Worm (Caenorhabditis elegans) whole organism, L1 larva: ENCODE measurements around the gene K12H6.4.
A peak's percentile ranks its signal among the peaks of the same experiment; 100 is the strongest.
"Not testable (repeated sequence)": the region's sequence is repeated elsewhere in the genome, so short reads cannot be mapped to it uniquely, and the experiment has no call there.

ENCODE experiments used
- C16A3.4 ChIP-seq: fragments of 150-350 bp; optimal IDR thresholded peaks from 2 replicates; lab custom pipeline; 2014; ENCODE audit warnings: missing biosample characterization, missing genetic modification characterization
- C34B4.2 ChIP-seq: sonication (generic microtip); optimal IDR thresholded peaks from 2 replicates; lab custom pipeline; 2017; ENCODE audit warnings: mild to moderate bottlenecking, missing genetic modification characterization, missing compliant biosample characterization
- Y116A8C.19 ChIP-seq: sonication (generic microtip); optimal IDR thresholded peaks from 2 replicates; lab custom pipeline; 2016; ENCODE audit warnings: missing compliant biosample characterization, missing genetic modification characterization, borderline replicate concordance
- ama-1 ChIP-seq: fragments of 150-350 bp; optimal IDR thresholded peaks from 2 replicates; lab custom pipeline; 2014
- blmp-1 ChIP-seq: fragments of 150-350 bp; optimal IDR thresholded peaks from 2 replicates; lab custom pipeline; 2014; ENCODE audit warnings: missing biosample characterization, missing genetic modification characterization
- ceh-63 ChIP-seq: fragments of 200-800 bp; sonication (Bioruptor generic); optimal IDR thresholded peaks from 2 replicates; lab custom pipeline; 2018; ENCODE audit warnings: mild to moderate bottlenecking, missing genetic modification characterization, missing compliant biosample characterization
- ceh-8 ChIP-seq: fragments of 200-800 bp; sonication (Bioruptor generic); optimal IDR thresholded peaks from 2 replicates; lab custom pipeline; 2018; ENCODE audit warnings: mild to moderate bottlenecking, missing genetic modification characterization, moderate library complexity, missing compliant biosample characterization
- dpl-1 ChIP-seq, 3 experiments: fragments of 150-350 bp in 2 of 3; sonication (generic microtip) in 1 of 3; optimal IDR thresholded peaks; 2 replicates each; lab custom pipeline; 2014 to 2017; ENCODE audit warnings: missing biosample characterization in 3 of 3, missing genetic modification characterization in 3 of 3, missing genetic modification reagents in 3 of 3
- dsc-1 ChIP-seq: sonication (generic microtip); optimal IDR thresholded peaks from 2 replicates; lab custom pipeline; 2016; ENCODE audit warnings: mild to moderate bottlenecking, missing genetic modification characterization, missing compliant biosample characterization
- efl-1 ChIP-seq, 4 experiments: fragments of 150-350 bp; optimal IDR thresholded peaks in 3 of 4; peaks in 1 of 4; 1 replicate in 1 of 4; 2 replicates in 3 of 4; lab custom pipeline; 2014; ENCODE audit warnings: missing biosample characterization in 2 of 4, missing genetic modification characterization in 2 of 4, missing genetic modification reagents in 2 of 4
- efl-3 ChIP-seq: fragments of 200-800 bp; sonication (Bioruptor generic); optimal IDR thresholded peaks from 2 replicates; lab custom pipeline; 2018; ENCODE audit warnings: mild to moderate bottlenecking, missing genetic modification characterization, missing compliant biosample characterization
- elt-2 ChIP-seq: sonication (generic microtip); optimal IDR thresholded peaks from 2 replicates; lab custom pipeline; 2016; ENCODE audit warnings: missing genetic modification characterization, mild to moderate bottlenecking, inconsistent platforms, missing compliant biosample characterization, missing genetic modification reagents
- elt-3 ChIP-seq, 6 experiments: fragments of 150-350 bp in 1 of 6; sonication (generic microtip); optimal IDR thresholded peaks; 2 replicates each; lab custom pipeline; 2017 to 2018; ENCODE audit warnings: missing biosample characterization in 6 of 6, missing genetic modification characterization in 6 of 6, inconsistent platforms in 1 of 6
- hlh-17 ChIP-seq: fragments of 200-800 bp; sonication (Bioruptor generic); optimal IDR thresholded peaks from 2 replicates; lab custom pipeline; 2018; ENCODE audit warnings: missing genetic modification characterization, mild to moderate bottlenecking, missing compliant biosample characterization, moderate library complexity, borderline replicate concordance
- isw-1 ChIP-seq: fragments of 200-800 bp; sonication (Bioruptor generic); IDR thresholded peaks from 2 replicates; pipeline ENCODE4 v1.3.6; 2022; ENCODE audit warnings: missing genetic modification characterization, missing compliant biosample characterization
- lin-13 ChIP-seq: fragments of 150-350 bp; optimal IDR thresholded peaks from 2 replicates; lab custom pipeline; 2014; ENCODE audit warnings: missing biosample characterization, missing genetic modification reagents, missing genetic modification characterization
- lin-35 ChIP-seq, 2 experiments: fragments of 150-350 bp; optimal IDR thresholded peaks; 2 replicates each; lab custom pipeline; 2014; ENCODE audit warnings: missing biosample characterization in 2 of 2, missing genetic modification characterization in 2 of 2, missing genetic modification reagents in 2 of 2
- lir-3 ChIP-seq: sonication (generic microtip); optimal IDR thresholded peaks from 2 replicates; lab custom pipeline; 2016; ENCODE audit warnings: mild to moderate bottlenecking, missing genetic modification characterization, moderate library complexity, missing compliant biosample characterization; ENCODE audit not compliant: poor library complexity
- mab-9 ChIP-seq: fragments of 200-800 bp; sonication (Bioruptor generic); IDR thresholded peaks from 2 replicates; pipeline ENCODE4 v1.3.6; 2022; ENCODE audit warnings: missing genetic modification reagents, missing genetic modification characterization, missing compliant biosample characterization
- mdl-1 ChIP-seq, 2 experiments: fragments of 150-350 bp; optimal IDR thresholded peaks; 2 replicates each; lab custom pipeline; 2014 to 2017; ENCODE audit warnings: missing biosample characterization in 2 of 2, missing genetic modification characterization in 2 of 2, inconsistent platforms in 1 of 2
- mep-1 ChIP-seq: fragments of 150-350 bp; optimal IDR thresholded peaks from 2 replicates; lab custom pipeline; 2014; ENCODE audit warnings: missing biosample characterization, missing genetic modification characterization
- nhr-20 ChIP-seq: sonication (generic microtip); optimal IDR thresholded peaks from 2 replicates; lab custom pipeline; 2016; ENCODE audit warnings: mild to moderate bottlenecking, missing genetic modification characterization, missing compliant biosample characterization
- nhr-237 ChIP-seq: fragments of 150-350 bp; optimal IDR thresholded peaks from 2 replicates; lab custom pipeline; 2014; ENCODE audit warnings: missing biosample characterization, missing genetic modification characterization
- nhr-47 ChIP-seq: sonication (generic microtip); optimal IDR thresholded peaks from 2 replicates; lab custom pipeline; 2016; ENCODE audit warnings: mild to moderate bottlenecking, missing genetic modification characterization, moderate library complexity, missing compliant biosample characterization
- nhr-71 ChIP-seq: sonication (generic microtip); optimal IDR thresholded peaks from 2 replicates; lab custom pipeline; 2016; ENCODE audit warnings: mild to moderate bottlenecking, missing genetic modification characterization, moderate library complexity, missing compliant biosample characterization
- nhr-76 ChIP-seq: sonication (generic microtip); optimal IDR thresholded peaks from 2 replicates; lab custom pipeline; 2017; ENCODE audit warnings: missing biosample characterization, missing genetic modification characterization
- nhr-85 ChIP-seq: sonication (generic microtip); peaks from one replicate; lab custom pipeline; 2016; ENCODE audit warnings: missing genetic modification characterization, inconsistent platforms, missing compliant biosample characterization
- nhr-90 ChIP-seq: sonication (generic microtip); optimal IDR thresholded peaks from 2 replicates; lab custom pipeline; 2016; ENCODE audit warnings: mild to moderate bottlenecking, missing genetic modification characterization, missing compliant biosample characterization; ENCODE audit not compliant: poor library complexity
- swsn-7 ChIP-seq: sonication (generic microtip); optimal IDR thresholded peaks from 2 replicates; lab custom pipeline; 2016; ENCODE audit warnings: missing genetic modification characterization, missing compliant biosample characterization
- unc-62 ChIP-seq: fragments of 150-350 bp; optimal IDR thresholded peaks from 2 replicates; lab custom pipeline; 2014; ENCODE audit warnings: missing biosample characterization, missing genetic modification reagents, missing genetic modification characterization
- unc-98 ChIP-seq: fragments of 200-800 bp; sonication (Bioruptor generic); IDR thresholded peaks from 2 replicates; pipeline ENCODE4 v1.3.6; 2022; ENCODE audit warnings: missing genetic modification characterization, missing compliant biosample characterization
- zag-1 ChIP-seq: fragments of 150-350 bp; optimal IDR thresholded peaks from 2 replicates; lab custom pipeline; 2014; ENCODE audit warnings: missing biosample characterization, missing genetic modification characterization

The K12H6.4 gene

ce11 chrII:2843088-2843487 lies 19.0 kb upstream of the K12H6.4 start, which contains the start of gene Y110A2AL.7:
Gene Y110A2AL.7 (minus strand): TSS chrII:2843188.
- TF ChIP-seq mdl-1 (tag; optimal IDR thresholded peaks at IDR 0.05; lab: Kevin White, UChicago) (no peak), C34B4.2 (tag; lab: Kevin White, UChicago) (no peak), nhr-85 (no peak), mep-1 (tag; lab: Kevin White, UChicago) (no peak)

- no peak for TF ChIP-seq nhr-76 (tag; lab: Kevin White, UChicago)
These were observed 17.5 kb upstream of the K12H6.4 start, which contains the start of gene Y110A2AL.6 for ce11 chrII:2841529-2841928. Gene Y110A2AL.6 (minus strand): TSS chrII:2841629.

ce11 chrII:2839004-2839403 lies 14.9 kb upstream of the K12H6.4 start, which contains the start of gene Y110A2AL.4:
Gene Y110A2AL.4 (plus strand): TSS chrII:2839304.
- not testable (repeated sequence) for TF ChIP-seq lin-13; lin-35 (GFP tag; optimal IDR thresholded peaks at IDR 0.05; lab: Kevin White, UChicago); ceh-8 (GFP tag; lab: Kevin White, UChicago)
- TF ChIP-seq, all 84 proteins: peak for 0; not testable (repeated sequence) for 84

- TF ChIP-seq mab-9 (GFP tag; lab: Robert Waterston, UW): no peak
- TF ChIP-seq nhr-47 (tag; lab: Kevin White, UChicago): no peak
- no peak for TF ChIP-seq Y116A8C.19
- TF ChIP-seq lin-35 (GFP tag; optimal IDR thresholded peaks at IDR 0.05; lab: Kevin White, UChicago): no peak
- TF ChIP-seq hlh-17 (GFP tag; lab: Kevin White, UChicago): no peak
- TF ChIP-seq nhr-237 (tag; lab: Kevin White, UChicago): no peak
- no peak for TF ChIP-seq efl-3 (GFP tag; lab: Kevin White, UChicago)
- TF ChIP-seq nhr-76 (tag; lab: Kevin White, UChicago): no peak
- TF ChIP-seq, all 84 proteins: peak for 0
These were observed 12.8 kb upstream of the K12H6.4 start, which contains the start of gene K12H6.7 for ce11 chrII:2836853-2837252. Gene K12H6.7 (minus strand): TSS chrII:2836953.

ce11 chrII:2834105-2834504 lies 10.0 kb upstream of the K12H6.4 start:
- TF ChIP-seq dpl-1 (GFP tag; optimal IDR thresholded peaks at IDR 0.05; lab: Kevin White, UChicago): peak in 1 of 3 experiments; percentile 4
- no peak for TF ChIP-seq efl-3 (GFP tag; lab: Kevin White, UChicago)
- no peak for TF ChIP-seq nhr-90 (tag; lab: Kevin White, UChicago)
- no peak for TF ChIP-seq efl-1 (optimal IDR thresholded peaks at IDR 0.05; lab: Kevin White, UChicago)
- peak in 1 of 2 experiments; percentile 77 for TF ChIP-seq efl-1 (GFP tag; optimal IDR thresholded peaks at IDR 0.05 in 1 of 2; lab: Kevin White, UChicago)
- peak; percentile 0 for TF ChIP-seq blmp-1 (tag; lab: Kevin White, UChicago)
- TF ChIP-seq unc-98 (GFP tag; lab: Robert Waterston, UW): no peak
- TF ChIP-seq lin-35 (GFP tag; optimal IDR thresholded peaks at IDR 0.05; lab: Kevin White, UChicago): peak in 1 of 2 experiments; percentile 44
- TF ChIP-seq ceh-63 (GFP tag; lab: Kevin White, UChicago): no peak
- no peak for TF ChIP-seq zag-1 (tag; lab: Kevin White, UChicago)
- TF ChIP-seq nhr-71 (tag; lab: Kevin White, UChicago): no peak
- no peak for TF ChIP-seq nhr-85
- no peak for TF ChIP-seq lin-13
- no peak for TF ChIP-seq nhr-47 (tag; lab: Kevin White, UChicago)
- no peak for TF ChIP-seq isw-1 (GFP tag; lab: Robert Waterston, UW)
- TF ChIP-seq nhr-20 (tag; lab: Kevin White, UChicago): peak; percentile 20
- no peak for TF ChIP-seq C16A3.4 (tag; lab: Kevin White, UChicago)
- TF ChIP-seq unc-62 (GFP tag; lab: Kevin White, UChicago): no peak
- TF ChIP-seq elt-2 (tag; lab: Kevin White, UChicago): peak; percentile 83
- no peak for TF ChIP-seq ama-1
- peak in 1 of 6 experiments; percentile 53 for TF ChIP-seq elt-3 (tag; optimal IDR thresholded peaks at IDR 0.05; lab: Kevin White, UChicago)
- no peak for TF ChIP-seq nhr-237 (tag; lab: Kevin White, UChicago)
- TF ChIP-seq dsc-1 (tag; lab: Kevin White, UChicago): no peak
- TF ChIP-seq lir-3: no peak
- no peak for TF ChIP-seq swsn-7 (tag; lab: Kevin White, UChicago)
